Worm (Caenorhabditis elegans) whole organism, L4/young adult: ENCODE measurements around the gene ccm-2.

Source experiments
- W03F9.2 ChIP-seq: fragments of 150-350 bp; optimal IDR thresholded peaks from 2 replicates; lab custom pipeline; 2014; ENCODE audit warnings: missing biosample characterization, missing genetic modification characterization
- dao-5 ChIP-seq: sonication (generic microtip); optimal IDR thresholded peaks from 2 replicates; lab custom pipeline; 2016; ENCODE audit warnings: missing genotype, missing genetic modification characterization, moderate library complexity, missing compliant biosample characterization
- him-1 ChIP-seq: sonication (generic microtip); optimal IDR thresholded peaks from 2 replicates; lab custom pipeline; 2016; ENCODE audit warnings: missing genotype, missing genetic modification reagents, missing genetic modification characterization, missing compliant biosample characterization

DNA sequence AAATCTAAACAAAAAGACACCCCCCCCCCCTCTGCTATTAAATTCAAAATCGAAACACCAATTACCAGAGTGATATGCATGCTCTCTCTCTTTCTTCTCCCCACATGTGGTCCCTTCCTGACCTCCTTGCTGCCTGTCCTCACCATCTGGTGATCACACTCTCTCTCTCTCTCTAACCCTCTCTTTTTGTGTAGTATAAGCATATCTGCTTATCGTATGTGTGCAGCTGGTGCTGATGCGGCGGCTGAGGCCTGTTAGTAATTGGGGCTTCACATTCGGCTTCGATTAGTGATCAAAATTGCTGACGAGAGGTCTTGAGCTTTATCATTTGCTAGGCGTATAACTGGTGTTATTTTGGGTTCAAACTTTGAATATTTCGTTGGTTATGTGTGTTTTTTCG, 60.6 kb downstream of the ccm-2 start:
- TF ChIP-seq W03F9.2 (tag; lab: Kevin White, UChicago) (no peak), him-1 (tag; lab: Kevin White, UChicago) (no peak), dao-5 (tag; lab: Kevin White, UChicago) (no peak)
